Worm (Caenorhabditis elegans) whole organism, midembryonic: Measurements from ENCODE around the gene Y51H7BR.7.

ENCODE experiments used
- T22C8.4 ChIP-seq: fragments of 200-800 bp; sonication (Bioruptor generic); IDR thresholded peaks from 2 replicates; pipeline ENCODE4 v1.3.6; 2022; ENCODE audit warnings: missing genetic modification characterization, missing compliant biosample characterization
- cog-1 ChIP-seq: sonication (generic microtip); optimal IDR thresholded peaks from 2 replicates; lab custom pipeline; 2016; ENCODE audit warnings: missing genetic modification characterization, missing compliant biosample characterization
- flt-1 ChIP-seq: fragments of 200-800 bp; sonication (Bioruptor generic); IDR thresholded peaks from 2 replicates; pipeline ENCODE4 v1.3.6; 2022; ENCODE audit warnings: missing genetic modification characterization, missing compliant biosample characterization
- klf-2 ChIP-seq: fragments of 200-800 bp; sonication (Bioruptor generic); conservative IDR thresholded peaks from 2 replicates; pipeline ENCODE4 v1.3.6; 2022; ENCODE audit warnings: missing genetic modification reagents, missing genetic modification characterization, missing compliant biosample characterization
- med-1 ChIP-seq: sonication (generic microtip); optimal IDR thresholded peaks from 2 replicates; lab custom pipeline; 2017; ENCODE audit warnings: missing genetic modification characterization, mild to moderate bottlenecking, missing compliant biosample characterization, antibody characterized with exemption, missing genetic modification reagents; ENCODE audit not compliant: insufficient read depth
- ref-1 ChIP-seq: fragments of 200-800 bp; sonication (Bioruptor generic); conservative IDR thresholded peaks from 2 replicates; pipeline ENCODE4 v1.3.6; 2022; ENCODE audit warnings: missing genetic modification reagents, missing genetic modification characterization, missing compliant biosample characterization
- tab-1 ChIP-seq: fragments of 200-800 bp; sonication (Bioruptor generic); IDR thresholded peaks from 2 replicates; pipeline ENCODE4 v1.3.6; 2022; ENCODE audit warnings: missing genetic modification characterization, missing compliant biosample characterization
- ztf-23 ChIP-seq: fragments of 200-800 bp; sonication (Bioruptor generic); IDR thresholded peaks from 2 replicates; pipeline ENCODE4 v1.3.6; 2022; ENCODE audit warnings: missing genetic modification reagents, missing genetic modification characterization, missing compliant biosample characterization
- ztf-29 ChIP-seq: fragments of 200-800 bp; sonication (Bioruptor generic); IDR thresholded peaks from 2 replicates; pipeline ENCODE4 v1.3.6; 2022; ENCODE audit warnings: missing genetic modification reagents, missing genetic modification characterization, missing compliant biosample characterization

Y51H7BR.7 gene

ce11 chrII:1476016-1476415 is 49.4 kb downstream of the Y51H7BR.7 start:
- no peak for TF ChIP-seq T22C8.4 (GFP tag; lab: Robert Waterston, UW)
- no peak for TF ChIP-seq cog-1 (tag; lab: Kevin White, UChicago)
- no peak for TF ChIP-seq tab-1 (GFP tag; lab: Robert Waterston, UW)
- no peak for TF ChIP-seq flt-1 (GFP tag; lab: Robert Waterston, UW)
- TF ChIP-seq ref-1 (GFP tag; lab: Robert Waterston, UW), result no peak
- no peak for TF ChIP-seq med-1 (GFP tag; lab: Kevin White, UChicago)
- no peak for TF ChIP-seq ztf-23 (GFP tag; lab: Robert Waterston, UW)
- TF ChIP-seq klf-2, result no peak
- no peak for TF ChIP-seq ztf-29 (GFP tag; lab: Robert Waterston, UW)

- no peak for TF ChIP-seq med-1 (GFP tag; lab: Kevin White, UChicago)
- TF ChIP-seq ref-1 (GFP tag; lab: Robert Waterston, UW), result no peak
- TF ChIP-seq T22C8.4 (GFP tag; lab: Robert Waterston, UW), result no peak
- TF ChIP-seq cog-1 (tag; lab: Kevin White, UChicago), result no peak
These were observed 50.1 kb downstream of the Y51H7BR.7 start for ce11 chrII:1475328-1475727.

DNA sequence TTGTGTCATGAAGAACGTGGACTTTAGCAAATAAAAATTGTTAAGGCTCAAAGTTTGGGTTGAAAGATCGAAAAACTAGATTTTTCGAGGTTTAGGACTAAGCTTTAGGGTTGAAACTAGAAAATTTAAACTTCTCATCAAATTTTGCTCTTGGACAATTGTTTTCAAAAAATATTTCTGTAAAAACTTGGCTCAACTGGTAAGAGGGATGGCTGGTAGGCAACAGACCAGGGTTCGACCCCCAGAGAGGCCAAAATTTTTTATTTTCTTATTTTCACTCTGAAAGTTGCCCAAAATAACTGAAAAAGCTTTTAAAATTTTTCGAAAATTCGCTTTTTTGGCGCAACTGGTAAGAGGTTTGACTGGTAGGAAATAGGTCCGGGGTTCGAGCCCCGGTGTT is 50.6 kb downstream of the Y51H7BR.7 start:
- TF ChIP-seq ztf-29 (GFP tag; lab: Robert Waterston, UW) (no peak), tab-1 (GFP tag; lab: Robert Waterston, UW) (no peak), ztf-23 (GFP tag; lab: Robert Waterston, UW) (no peak), klf-2 (no peak), med-1 (GFP tag; lab: Kevin White, UChicago) (no peak), cog-1 (tag; lab: Kevin White, UChicago) (no peak), ref-1 (GFP tag; lab: Robert Waterston, UW) (no peak), T22C8.4 (GFP tag; lab: Robert Waterston, UW) (no peak), flt-1 (GFP tag; lab: Robert Waterston, UW) (no peak)

DNA sequence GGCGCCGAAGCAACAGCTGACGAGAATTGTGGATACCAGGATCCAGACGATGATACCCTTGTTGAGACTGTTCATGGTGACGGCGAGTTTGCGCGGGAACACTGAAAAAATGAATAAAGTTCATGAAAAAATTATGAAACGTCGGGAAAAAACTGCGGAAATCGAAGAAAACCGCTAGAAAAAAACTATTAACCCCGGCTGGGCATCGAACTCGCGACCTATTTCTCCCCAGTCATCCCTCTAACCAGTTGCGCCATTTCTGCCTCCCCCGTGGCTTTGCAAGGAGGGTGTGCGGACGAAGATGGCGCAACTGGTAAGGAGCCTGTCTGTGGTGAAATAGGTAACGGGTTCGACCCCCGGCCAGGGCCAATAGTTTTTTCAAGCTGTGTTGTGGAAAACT is 51.9 kb downstream of the Y51H7BR.7 start, which contains the start of gene H17B01.5:
Gene H17B01.5 (minus strand): TSS at position 101 of the 400 bp plus-strand sequence.
- TF ChIP-seq ztf-29 (GFP tag; lab: Robert Waterston, UW) (no peak), med-1 (GFP tag; lab: Kevin White, UChicago) (no peak), ref-1 (GFP tag; lab: Robert Waterston, UW) (no peak), tab-1 (GFP tag; lab: Robert Waterston, UW) (no peak), flt-1 (GFP tag; lab: Robert Waterston, UW) (no peak), ztf-23 (GFP tag; lab: Robert Waterston, UW) (no peak), T22C8.4 (GFP tag; lab: Robert Waterston, UW) (no peak), klf-2 (no peak), cog-1 (tag; lab: Kevin White, UChicago) (no peak)
